Fruit fly (Drosophila melanogaster): ENCODE data around the gene CG10428.
A peak's percentile ranks its signal among the peaks of the same experiment; 100 is the strongest.

CG10428 gene

DNA sequence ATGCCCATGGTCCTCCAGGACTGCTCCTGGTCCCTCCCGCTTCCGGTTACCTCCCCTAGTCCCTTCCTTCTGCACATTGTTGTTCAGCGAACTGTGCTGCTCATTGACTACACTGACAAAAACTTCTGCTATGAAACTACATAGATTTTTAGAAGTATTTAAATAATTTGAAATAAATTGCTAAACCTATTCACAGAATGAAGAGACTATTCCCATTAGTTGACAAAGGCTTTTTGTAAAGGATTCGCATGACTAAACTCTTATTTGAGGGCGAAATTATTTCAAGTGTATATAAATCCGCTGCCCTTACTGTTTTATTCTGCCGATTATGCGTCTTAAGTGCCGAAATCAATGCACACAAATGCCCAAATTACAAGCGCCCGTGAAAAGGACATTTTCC lies 27.4 kb upstream of the CG10428 start (continued):
- no peak for TF ChIP-seq vnd (GFP tag; IDR thresholded peaks at IDR 0.05; ENCODE audit: partially characterized antibody)
- no peak for TF ChIP-seq ash1 (GFP tag; optimal IDR thresholded peaks at IDR 0.05)
- no peak for TF ChIP-seq CG13296 (GFP tag; optimal IDR thresholded peaks at IDR 0.05)
- TF ChIP-seq sima (GFP tag; optimal IDR thresholded peaks at IDR 0.05) = no peak
- peak; percentile 12 for TF ChIP-seq CG12155 (GFP tag; optimal IDR thresholded peaks at IDR 0.05)
- TF ChIP-seq slou (GFP tag; optimal IDR thresholded peaks at IDR 0.05) = no peak
- TF ChIP-seq CG14965 (GFP tag; optimal IDR thresholded peaks at IDR 0.05; ENCODE audit: borderline replicate concordance) = no peak
- peak; percentile 33 for TF ChIP-seq Jarid2 (GFP tag; optimal IDR thresholded peaks at IDR 0.05)
- TF ChIP-seq CG1602 (GFP tag; optimal IDR thresholded peaks at IDR 0.05) = peak; percentile 32
- no peak for TF ChIP-seq croc (GFP tag; conservative IDR thresholded peaks at IDR 0.05)
- no peak for TF ChIP-seq br (optimal IDR thresholded peaks at IDR 0.05)
- no peak for TF ChIP-seq B-H1 (GFP tag; IDR thresholded peaks at IDR 0.05)
- no peak for TF ChIP-seq Dref (GFP tag; IDR thresholded peaks at IDR 0.05)
- peak; percentile 45 for TF ChIP-seq CG7556 (GFP tag; optimal IDR thresholded peaks at IDR 0.05)
- TF ChIP-seq B-H2 (GFP tag; optimal IDR thresholded peaks at IDR 0.05) = no peak
- no peak for TF ChIP-seq Hmr (GFP tag; optimal IDR thresholded peaks at IDR 0.05)
- TF ChIP-seq CG8765 (GFP tag; IDR thresholded peaks at IDR 0.05) = peak; percentile 68; the same call in 1 of the 2 replicates
- TF ChIP-seq unpg (GFP tag; optimal IDR thresholded peaks at IDR 0.05) = peak; percentile 61
- TF ChIP-seq Lim3 (GFP tag; IDR thresholded peaks at IDR 0.05) = no peak
- TF ChIP-seq slbo (GFP tag; IDR thresholded peaks at IDR 0.05) = no peak
- TF ChIP-seq CG11085 (GFP tag; IDR thresholded peaks at IDR 0.05) = no peak
- peak; percentile 44 for TF ChIP-seq CG18476 (GFP tag; optimal IDR thresholded peaks at IDR 0.05)
- peak; percentile 0 for TF ChIP-seq CG3407 (GFP tag; optimal IDR thresholded peaks at IDR 0.05)
- peak; percentile 54 for TF ChIP-seq az2 (GFP tag; optimal IDR thresholded peaks at IDR 0.05)
- TF ChIP-seq D (optimal IDR thresholded peaks at IDR 0.05) = no peak
- peak; percentile 71 for TF ChIP-seq D (GFP tag; optimal IDR thresholded peaks at IDR 0.05)
- no peak for TF ChIP-seq GATAe (GFP tag; conservative IDR thresholded peaks at IDR 0.05)
- peak; percentile 80 for TF ChIP-seq CG9727 (GFP tag; optimal IDR thresholded peaks at IDR 0.05)
- TF ChIP-seq unc-4 (GFP tag; IDR thresholded peaks at IDR 0.05; ENCODE audit: partially characterized antibody) = no peak
- TF ChIP-seq Trl (optimal IDR thresholded peaks at IDR 0.05) = no peak
- TF ChIP-seq Trl (GFP tag; optimal IDR thresholded peaks at IDR 0.05) = peak; percentile 34
- TF ChIP-seq gfzf (GFP tag; optimal IDR thresholded peaks at IDR 0.05) = no peak
- no peak for TF ChIP-seq CG14050 (GFP tag; IDR thresholded peaks at IDR 0.05)
- no peak for TF ChIP-seq zen2 (GFP tag; IDR thresholded peaks at IDR 0.05; ENCODE audit: partially characterized antibody)
- TF ChIP-seq maf-S (GFP tag; optimal IDR thresholded peaks at IDR 0.05) = no peak
- no peak for TF ChIP-seq CG14860 (GFP tag; IDR thresholded peaks at IDR 0.05; ENCODE audit: partially characterized antibody)
- TF ChIP-seq dmrt11E (tag; optimal IDR thresholded peaks at IDR 0.05) = peak; percentile 89
- no peak for TF ChIP-seq CG12659 (GFP tag; optimal IDR thresholded peaks at IDR 0.05)
- TF ChIP-seq CG34422 (GFP tag; IDR thresholded peaks at IDR 0.05) = no peak
- peak; percentile 52; the same call in 1 of the 3 replicates for TF ChIP-seq otp (GFP tag; IDR thresholded peaks at IDR 0.05)
- peak; percentile 29 for TF ChIP-seq CG12219 (GFP tag; optimal IDR thresholded peaks at IDR 0.05)
- TF ChIP-seq tap (tag; optimal IDR thresholded peaks at IDR 0.05) = peak; percentile 45
- TF ChIP-seq C15 (GFP tag; IDR thresholded peaks at IDR 0.05) = no peak
- no peak for TF ChIP-seq insv (GFP tag; optimal IDR thresholded peaks at IDR 0.05)
- TF ChIP-seq nmo (GFP tag; optimal IDR thresholded peaks at IDR 0.05) = peak; percentile 67
- TF ChIP-seq inv (GFP tag; IDR thresholded peaks at IDR 0.05; ENCODE audit: partially characterized antibody) = no peak
- no peak for TF ChIP-seq pb (GFP tag; optimal IDR thresholded peaks at IDR 0.05)
- TF ChIP-seq zen (tag; optimal IDR thresholded peaks at IDR 0.05) = peak; percentile 90
- no peak for TF ChIP-seq CG5180 (GFP tag; optimal IDR thresholded peaks at IDR 0.05)
- no peak for TF ChIP-seq toy (GFP tag; IDR thresholded peaks at IDR 0.05)
- no peak for TF ChIP-seq Dip3 (GFP tag; optimal IDR thresholded peaks at IDR 0.05)
- TF ChIP-seq bsh (GFP tag; optimal IDR thresholded peaks at IDR 0.05) = peak in 1 of 2 experiments; percentile 75
